Worm (Caenorhabditis elegans): ENCODE results near the gene pvf-1.

DNA sequence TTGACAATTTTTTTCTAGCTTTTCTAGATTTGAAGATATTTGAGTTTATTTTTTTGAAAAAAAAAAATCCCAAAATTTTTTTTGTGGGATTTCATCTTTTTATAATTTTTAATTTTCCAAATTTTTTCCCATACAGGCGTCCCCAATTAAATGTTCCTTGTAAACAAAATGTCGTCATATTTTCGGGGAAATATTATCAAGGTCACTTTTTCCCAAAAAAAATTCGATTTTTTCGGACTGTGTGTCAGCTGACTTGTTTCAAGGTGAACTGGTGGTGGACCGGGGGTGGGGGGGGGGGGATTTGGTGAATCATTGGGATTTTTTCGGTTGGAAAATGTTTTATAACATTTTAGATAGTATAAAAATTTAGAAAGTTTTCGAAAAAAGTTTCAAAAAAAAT lies 32.6 kb upstream of the pvf-1 start:
- TF ChIP-seq nhr-11 (tag; optimal IDR thresholded peaks at IDR 0.05) (no peak), ama-1 (optimal IDR thresholded peaks at IDR 0.05) (no peak), ets-4 (tag; optimal IDR thresholded peaks at IDR 0.05) (no peak), ceh-24 (tag; optimal IDR thresholded peaks at IDR 0.05) (no peak), K09A11.1 (tag; optimal IDR thresholded peaks at IDR 0.05; ENCODE audit: insufficient read depth) (no peak), fkh-10 (GFP tag; optimal IDR thresholded peaks at IDR 0.05) (no peak)
